Fruit fly (Drosophila melanogaster): ENCODE data around the gene CG32196.
A peak's percentile ranks its signal among the peaks of the same experiment; 100 is the strongest.
"Not testable (repeated sequence)": the region's sequence is repeated elsewhere in the genome, so short reads cannot be mapped to it uniquely, and the experiment has no call there.

Gene CG32196

DNA sequence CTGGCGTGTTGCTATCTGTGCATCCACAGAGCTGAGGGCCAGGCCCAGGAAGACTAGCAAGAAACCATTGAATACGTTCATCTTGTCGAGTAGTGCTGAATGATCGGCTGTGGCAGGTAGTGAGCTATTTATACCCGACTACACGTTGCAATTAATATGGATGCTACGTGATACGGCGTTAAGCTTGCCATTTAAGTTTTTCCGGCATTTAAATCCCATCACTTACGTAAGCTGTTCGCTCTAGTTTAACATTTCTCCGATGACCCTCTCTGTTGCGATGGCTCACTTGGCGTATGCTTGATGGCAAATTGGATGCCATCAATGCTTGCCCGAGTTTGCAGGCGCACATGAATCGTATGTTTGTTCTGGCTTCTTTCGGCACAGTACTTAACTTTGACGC lies 8.7 kb upstream of the CG32196 start, which contains the start of gene Met75Cb:
TSS of gene Met75Cb (minus strand) at position 101 of the 400 bp plus-strand sequence.
- not testable (repeated sequence) for TF ChIP-seq svp (GFP tag); Sox102F (GFP tag; optimal IDR thresholded peaks at IDR 0.05); CG10669 (GFP tag; optimal IDR thresholded peaks at IDR 0.05)

DNA sequence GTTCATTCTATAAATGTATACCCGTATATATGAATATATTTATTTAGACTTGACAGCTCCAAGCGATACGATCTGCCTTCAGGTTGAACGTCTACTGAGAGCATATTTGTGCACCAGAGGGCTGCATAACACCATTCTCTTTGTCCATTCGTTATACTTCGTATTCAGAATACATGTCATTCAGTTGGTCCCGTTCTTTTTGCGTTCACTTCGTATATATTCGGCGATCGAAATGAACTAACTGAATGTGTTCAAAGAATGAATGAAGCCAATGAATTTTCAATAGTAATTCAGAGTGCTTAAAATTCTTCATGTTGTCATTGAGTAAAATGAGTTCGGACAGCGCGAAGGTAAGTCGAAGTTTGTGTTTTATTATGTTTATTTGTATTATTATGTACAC lies 2.2 kb upstream of the CG32196 start, which contains the start of gene CG4306:
TSS of gene CG4306 (minus strand) at position 101 of the 400 bp plus-strand sequence.
- TF ChIP-seq svp (GFP tag): peak; percentile 30
- TF ChIP-seq achi (GFP tag; optimal IDR thresholded peaks at IDR 0.05): no peak

DNA sequence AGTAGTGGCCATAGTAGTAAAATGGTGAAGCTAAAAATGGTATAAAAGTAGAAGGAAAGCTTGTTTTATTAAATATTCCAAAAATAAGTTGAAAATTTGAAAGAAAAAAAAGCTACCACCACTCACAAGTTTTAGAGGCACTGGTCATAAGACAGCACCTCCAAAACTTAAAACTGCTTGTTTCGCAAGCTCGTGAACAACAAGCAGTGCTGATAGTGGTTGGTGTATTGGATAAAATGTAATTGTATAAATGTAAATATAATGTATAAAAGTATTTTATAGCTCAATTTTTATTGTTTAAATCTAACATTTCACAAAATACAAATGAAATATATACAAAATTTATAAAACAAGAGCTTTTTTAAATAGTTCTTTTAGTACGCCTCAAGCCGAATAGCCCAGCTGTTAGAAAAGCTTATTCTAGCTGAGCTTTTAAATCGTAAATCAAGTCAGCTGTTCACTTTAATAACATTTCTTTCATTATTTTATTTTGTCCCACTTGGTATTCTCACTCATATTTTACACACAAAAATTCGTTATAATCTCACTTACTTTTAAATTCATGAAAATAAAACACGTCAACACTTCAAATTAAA lies 409 bp downstream of the CG32196 start:
- TF ChIP-seq Ets96B (tag; optimal IDR thresholded peaks at IDR 0.05): no peak
- TF ChIP-seq ss (GFP tag; optimal IDR thresholded peaks at IDR 0.05): no peak
- TF ChIP-seq Eip78C (GFP tag): no peak
- TF ChIP-seq fd85E (GFP tag; optimal IDR thresholded peaks at IDR 0.05): no peak

DNA sequence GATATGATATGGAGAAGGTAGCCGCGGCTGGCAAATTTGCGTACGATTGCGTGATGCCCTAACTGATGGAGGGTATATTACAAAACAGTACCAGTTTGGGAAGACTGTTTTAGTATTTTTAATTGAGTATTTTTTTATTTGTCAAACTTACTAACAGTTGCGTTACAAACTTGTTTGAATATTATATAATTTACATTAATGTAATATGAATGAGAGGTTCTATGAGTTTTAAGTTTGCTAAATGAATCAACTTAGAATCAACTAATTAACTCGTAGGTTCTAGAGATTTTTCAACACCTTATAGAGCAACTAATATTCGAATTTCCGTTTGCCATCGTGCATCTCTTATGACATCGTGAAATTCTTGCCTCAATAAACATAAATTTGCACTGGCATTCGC lies 11.1 kb downstream of the CG32196 start:
- TF ChIP-seq CG11762 (GFP tag; optimal IDR thresholded peaks at IDR 0.05; ENCODE audit: insufficient read depth) (no peak), acj6 (GFP tag; optimal IDR thresholded peaks at IDR 0.05) (no peak)

DNA sequence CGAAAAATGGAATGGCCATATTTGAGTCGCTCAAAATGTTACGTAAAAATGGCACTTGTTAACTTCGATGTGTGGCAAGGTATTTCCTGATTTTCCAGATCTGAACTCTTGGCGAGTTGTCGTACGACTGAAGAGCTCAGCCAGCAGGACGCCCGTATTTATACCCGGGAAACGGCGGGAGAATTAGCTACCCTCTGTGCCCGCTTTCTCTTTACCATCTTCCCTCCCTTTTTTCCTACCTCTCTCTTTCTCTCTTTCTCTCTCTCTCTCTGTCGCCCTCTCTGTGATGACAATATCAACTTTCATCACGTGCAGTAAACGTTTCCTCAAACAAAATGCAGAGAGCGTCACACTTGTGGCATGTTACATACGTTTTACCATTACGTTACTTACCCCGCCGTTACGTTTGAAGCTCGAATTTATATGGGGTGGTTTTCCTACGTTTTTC lies 21.0 kb downstream of the CG32196 start, which contains the start of gene skl:
TSS of gene skl (minus strand) at position 134 of the 448 bp plus-strand sequence.
- TF ChIP-seq fd59A (GFP tag; optimal IDR thresholded peaks at IDR 0.05) (no peak), svp (GFP tag) (peak; percentile 41), fkh (GFP tag; optimal IDR thresholded peaks at IDR 0.05) (peak; percentile 19)

DNA sequence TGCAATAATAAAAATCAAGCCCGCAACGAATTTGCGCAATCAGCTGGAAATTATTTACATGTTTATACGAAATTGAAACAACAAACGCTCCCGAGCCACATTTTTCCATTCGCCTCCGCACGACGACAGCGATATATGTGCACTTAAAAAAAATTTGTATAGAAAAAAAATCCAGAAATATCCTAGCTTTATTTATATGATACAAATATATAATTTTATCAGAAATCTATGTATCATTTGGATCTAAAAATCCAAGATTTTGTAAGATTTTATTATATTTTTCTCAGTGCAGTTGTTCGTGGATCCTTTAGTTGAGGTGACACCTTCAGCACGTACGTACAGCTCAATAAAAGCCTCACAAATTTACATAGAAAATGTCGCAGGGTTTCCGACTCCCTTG lies 30.2 kb downstream of the CG32196 start:
- TF ChIP-seq svp (GFP tag) (peak; percentile 28), CG15336 (GFP tag; IDR thresholded peaks at IDR 0.05) (no peak), dsx (GFP tag; optimal IDR thresholded peaks at IDR 0.05; ENCODE audit: poor library complexity, severe bottlenecking) (no peak), OdsH (GFP tag; optimal IDR thresholded peaks at IDR 0.05) (peak; percentile 18), Smox (GFP tag; optimal IDR thresholded peaks at IDR 0.05) (peak; percentile 5), vri (GFP tag; optimal IDR thresholded peaks at IDR 0.05) (no peak), esn (GFP tag; optimal IDR thresholded peaks at IDR 0.05) (peak; percentile 24)

DNA sequence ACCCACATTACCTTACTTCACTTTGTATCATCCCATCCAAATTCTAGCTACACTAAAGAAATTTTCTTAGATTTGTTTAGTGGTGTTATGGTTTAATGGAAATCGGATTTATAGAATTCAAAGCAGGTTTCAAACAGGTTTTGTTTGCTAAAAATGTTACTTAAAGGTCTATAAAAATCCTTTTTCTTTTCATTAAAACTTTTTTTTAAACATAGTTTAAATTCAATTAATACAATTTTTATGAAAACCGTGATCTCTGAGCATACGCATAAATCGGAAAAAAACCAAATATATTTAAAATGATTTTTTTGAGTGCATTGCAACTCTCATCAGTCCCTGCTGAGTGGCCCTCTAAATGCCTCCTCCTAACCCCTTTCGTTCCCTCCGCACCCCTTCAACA lies 35.5 kb downstream of the CG32196 start:
- TF ChIP-seq cyc (GFP tag; optimal IDR thresholded peaks at IDR 0.05) (no peak), CG32006 (GFP tag; optimal IDR thresholded peaks at IDR 0.05) (peak; percentile 13), CG11902 (GFP tag; optimal IDR thresholded peaks at IDR 0.05) (no peak), CG6276 (GFP tag; optimal IDR thresholded peaks at IDR 0.05) (no peak), CG16779 (tag; optimal IDR thresholded peaks at IDR 0.05) (no peak), topi (GFP tag; optimal IDR thresholded peaks at IDR 0.05) (peak; percentile 5), CG8319 (GFP tag; optimal IDR thresholded peaks at IDR 0.05) (no peak), eg (GFP tag; IDR thresholded peaks at IDR 0.05) (no peak), CG7368 (GFP tag; optimal IDR thresholded peaks at IDR 0.05) (no peak), fd85E (GFP tag; optimal IDR thresholded peaks at IDR 0.05) (no peak), CG4318 (GFP tag; optimal IDR thresholded peaks at IDR 0.05) (no peak), svp (GFP tag) (peak; percentile 50), CG8119 (GFP tag; IDR thresholded peaks at IDR 0.05) (no peak), dsx (GFP tag; optimal IDR thresholded peaks at IDR 0.05; ENCODE audit: poor library complexity, severe bottlenecking) (no peak), CG10669 (GFP tag; optimal IDR thresholded peaks at IDR 0.05) (peak; percentile 9), Smox (GFP tag; optimal IDR thresholded peaks at IDR 0.05) (peak; percentile 14), Gug (GFP tag; IDR thresholded peaks at IDR 0.05) (no peak), salr (GFP tag; optimal IDR thresholded peaks at IDR 0.05) (no peak), CG11294 (GFP tag; IDR thresholded peaks at IDR 0.05) (no peak), esn (GFP tag; optimal IDR thresholded peaks at IDR 0.05) (peak; percentile 1), Sox15 (GFP tag; optimal IDR thresholded peaks at IDR 0.05) (no peak), CG8632 (GFP tag; optimal IDR thresholded peaks at IDR 0.05) (no peak), vri (GFP tag; optimal IDR thresholded peaks at IDR 0.05) (no peak), acj6 (GFP tag; optimal IDR thresholded peaks at IDR 0.05) (no peak), CG31627 (GFP tag; optimal IDR thresholded peaks at IDR 0.05) (no peak), CG3919 (GFP tag; optimal IDR thresholded peaks at IDR 0.05) (peak; percentile 16), ss (GFP tag; optimal IDR thresholded peaks at IDR 0.05) (no peak), CG15336 (GFP tag; IDR thresholded peaks at IDR 0.05) (no peak), CG3032 (tag; optimal IDR thresholded peaks at IDR 0.05) (no peak), CG11762 (GFP tag; optimal IDR thresholded peaks at IDR 0.05; ENCODE audit: insufficient read depth) (no peak)
